Worm (Caenorhabditis elegans) whole organism, late embryonic: ENCODE data around the gene F59A6.4.

Source experiments
- C08G9.2 ChIP-seq: sonication (generic microtip); optimal IDR thresholded peaks from 2 replicates; lab custom pipeline; 2016; ENCODE audit warnings: mild to moderate bottlenecking, missing genetic modification characterization, moderate library complexity, missing compliant biosample characterization
- K02D7.2 ChIP-seq: sonication (generic microtip); optimal IDR thresholded peaks from 2 replicates; lab custom pipeline; 2017; ENCODE audit warnings: mild to moderate bottlenecking, missing genetic modification characterization, missing compliant biosample characterization
- ahr-1 ChIP-seq: sonication (generic microtip); optimal IDR thresholded peaks from 2 replicates; lab custom pipeline; 2016; ENCODE audit warnings: missing genetic modification characterization, missing compliant biosample characterization
- ceh-48 ChIP-seq: sonication (generic microtip); optimal IDR thresholded peaks from 2 replicates; lab custom pipeline; 2016; ENCODE audit warnings: missing genetic modification characterization, inconsistent platforms, missing compliant biosample characterization
- ets-4 ChIP-seq: sonication (generic microtip); optimal IDR thresholded peaks from 2 replicates; lab custom pipeline; 2016; ENCODE audit warnings: missing genetic modification characterization, missing compliant biosample characterization
- fax-1 ChIP-seq: sonication (generic microtip); optimal IDR thresholded peaks from 2 replicates; lab custom pipeline; 2016; ENCODE audit warnings: missing genotype, missing genetic modification characterization, missing compliant biosample characterization
- fkh-10 ChIP-seq: fragments of 150-350 bp; optimal IDR thresholded peaks from 2 replicates; lab custom pipeline; 2014; ENCODE audit warnings: missing biosample characterization, missing genetic modification reagents, missing genetic modification characterization
- nfya-1 ChIP-seq: sonication (generic microtip); optimal IDR thresholded peaks from 2 replicates; lab custom pipeline; 2017; ENCODE audit warnings: missing genetic modification characterization, mild to moderate bottlenecking, missing compliant biosample characterization, antibody characterized with exemption, moderate library complexity
- pag-3 ChIP-seq: sonication (generic microtip); optimal IDR thresholded peaks from 2 replicates; lab custom pipeline; 2016; ENCODE audit warnings: missing compliant biosample characterization, missing genetic modification characterization, borderline replicate concordance
- pha-4 ChIP-seq: fragments of 150-350 bp; optimal IDR thresholded peaks from 2 replicates; lab custom pipeline; 2018; ENCODE audit warnings: missing biosample characterization, missing genetic modification reagents, missing genetic modification characterization
- rnt-1 ChIP-seq: sonication (generic microtip); optimal IDR thresholded peaks from 2 replicates; lab custom pipeline; 2016; ENCODE audit warnings: missing genetic modification characterization, missing compliant biosample characterization
- sdc-2 ChIP-seq: sonication (generic microtip); optimal IDR thresholded peaks from 2 replicates; lab custom pipeline; 2016; ENCODE audit warnings: missing genotype, missing genetic modification characterization, missing compliant biosample characterization
- sox-4 ChIP-seq: sonication (generic microtip); optimal IDR thresholded peaks from 2 replicates; lab custom pipeline; 2017; ENCODE audit warnings: mild to moderate bottlenecking, missing genetic modification characterization, inconsistent platforms, missing compliant biosample characterization
- unc-86 ChIP-seq: sonication (generic microtip); optimal IDR thresholded peaks from 2 replicates; lab custom pipeline; 2016; ENCODE audit warnings: missing genetic modification characterization, missing compliant biosample characterization

ce11 chrII:5056254-5056653, 51.4 kb downstream of the F59A6.4 start:
- TF ChIP-seq ahr-1 (tag; lab: Kevin White, UChicago), result no peak
- no peak for TF ChIP-seq unc-86 (tag; lab: Kevin White, UChicago)
- no peak for TF ChIP-seq fkh-10
- TF ChIP-seq ets-4 (tag; lab: Kevin White, UChicago), result no peak
- no peak for TF ChIP-seq fax-1 (tag; lab: Kevin White, UChicago)
- no peak for TF ChIP-seq pha-4 (tag; lab: Kevin White, UChicago)
- TF ChIP-seq C08G9.2, result no peak
- TF ChIP-seq nfya-1, result no peak
- no peak for TF ChIP-seq sdc-2 (tag; lab: Kevin White, UChicago)
- TF ChIP-seq rnt-1, result no peak
- TF ChIP-seq pag-3 (tag; lab: Kevin White, UChicago), result no peak
- no peak for TF ChIP-seq K02D7.2 (tag; lab: Kevin White, UChicago)
- TF ChIP-seq ceh-48, result no peak
- TF ChIP-seq sox-4 (tag; lab: Kevin White, UChicago), result no peak
